Worm (Caenorhabditis elegans) whole organism, L1 larva: ENCODE measurements around the gene far-5.
A peak's percentile ranks its signal among the peaks of the same experiment; 100 is the strongest.

Experiments
- C04F5.9 ChIP-seq: sonication (generic microtip); optimal IDR thresholded peaks from 2 replicates; lab custom pipeline; 2016; ENCODE audit warnings: missing genetic modification characterization, missing compliant biosample characterization
- Y116A8C.19 ChIP-seq: sonication (generic microtip); optimal IDR thresholded peaks from 2 replicates; lab custom pipeline; 2016; ENCODE audit warnings: missing compliant biosample characterization, missing genetic modification characterization, borderline replicate concordance
- aha-1 ChIP-seq: fragments of 150-350 bp; optimal IDR thresholded peaks from 2 replicates; lab custom pipeline; 2014; ENCODE audit warnings: missing biosample characterization, missing genetic modification characterization
- alr-1 ChIP-seq: fragments of 200-800 bp; sonication (Bioruptor generic); optimal IDR thresholded peaks from 2 replicates; lab custom pipeline; 2018; ENCODE audit warnings: borderline replicate concordance, mild to moderate bottlenecking, missing genetic modification characterization, missing compliant biosample characterization
- aly-2 ChIP-seq: fragments of 150-350 bp; optimal IDR thresholded peaks from 2 replicates; lab custom pipeline; 2014; ENCODE audit warnings: missing biosample characterization, missing genetic modification characterization
- ama-1 ChIP-seq: fragments of 150-350 bp; optimal IDR thresholded peaks from 2 replicates; lab custom pipeline; 2014
- ceh-63 ChIP-seq: fragments of 200-800 bp; sonication (Bioruptor generic); optimal IDR thresholded peaks from 2 replicates; lab custom pipeline; 2018; ENCODE audit warnings: mild to moderate bottlenecking, missing genetic modification characterization, missing compliant biosample characterization
- ceh-88 ChIP-seq: fragments of 200-800 bp; sonication (Bioruptor generic); IDR thresholded peaks from 2 replicates; pipeline ENCODE4 v1.3.6; 2022; ENCODE audit warnings: missing genetic modification characterization, missing compliant biosample characterization
- ceh-90 ChIP-seq: sonication (generic microtip); optimal IDR thresholded peaks from 2 replicates; lab custom pipeline; 2016; ENCODE audit warnings: missing genetic modification characterization, missing compliant biosample characterization
- efl-1 ChIP-seq, 4 experiments: fragments of 150-350 bp; optimal IDR thresholded peaks in 3 of 4; peaks in 1 of 4; 1 replicate in 1 of 4; 2 replicates in 3 of 4; lab custom pipeline; 2014; ENCODE audit warnings: missing biosample characterization in 2 of 4, missing genetic modification characterization in 2 of 4, missing genetic modification reagents in 2 of 4
- efl-3 ChIP-seq: fragments of 200-800 bp; sonication (Bioruptor generic); optimal IDR thresholded peaks from 2 replicates; lab custom pipeline; 2018; ENCODE audit warnings: mild to moderate bottlenecking, missing genetic modification characterization, missing compliant biosample characterization
- egl-13 ChIP-seq: sonication (generic microtip); optimal IDR thresholded peaks from 2 replicates; lab custom pipeline; 2016; ENCODE audit warnings: missing genotype, missing genetic modification reagents, missing genetic modification characterization, missing compliant biosample characterization
- egl-27 ChIP-seq, 2 experiments: fragments of 150-350 bp in 1 of 2; sonication (generic microtip); optimal IDR thresholded peaks; 3 replicates each; lab custom pipeline; 2017 to 2018; ENCODE audit warnings: missing biosample characterization in 2 of 2, missing genetic modification characterization in 2 of 2, missing genetic modification reagents in 2 of 2
- fos-1 ChIP-seq: fragments of 150-350 bp; optimal IDR thresholded peaks from 2 replicates; lab custom pipeline; 2014; ENCODE audit warnings: missing biosample characterization, missing genetic modification characterization
- hlh-4 ChIP-seq: sonication (generic microtip); optimal IDR thresholded peaks from 2 replicates; lab custom pipeline; 2016; ENCODE audit warnings: mild to moderate bottlenecking, missing genetic modification characterization, missing compliant biosample characterization
- irx-1 ChIP-seq: sonication (generic microtip); optimal IDR thresholded peaks from 2 replicates; lab custom pipeline; 2016; ENCODE audit warnings: missing genetic modification characterization, missing compliant biosample characterization
- jun-1 ChIP-seq: fragments of 150-350 bp; optimal IDR thresholded peaks from 2 replicates; lab custom pipeline; 2014; ENCODE audit warnings: missing biosample characterization, missing genetic modification reagents, missing genetic modification characterization
- lin-14 ChIP-seq: fragments of 200-800 bp; sonication (Bioruptor generic); optimal IDR thresholded peaks from 2 replicates; lab custom pipeline; 2018; ENCODE audit warnings: mild to moderate bottlenecking, missing genetic modification characterization, moderate library complexity, missing compliant biosample characterization
- lin-35 ChIP-seq, 2 experiments: fragments of 150-350 bp; optimal IDR thresholded peaks; 2 replicates each; lab custom pipeline; 2014; ENCODE audit warnings: missing biosample characterization in 2 of 2, missing genetic modification characterization in 2 of 2, missing genetic modification reagents in 2 of 2
- lin-39 ChIP-seq: fragments of 150-350 bp; optimal IDR thresholded peaks from 2 replicates; lab custom pipeline; 2014; ENCODE audit warnings: missing biosample characterization, missing genetic modification reagents, missing genetic modification characterization
- lir-3 ChIP-seq: sonication (generic microtip); optimal IDR thresholded peaks from 2 replicates; lab custom pipeline; 2016; ENCODE audit warnings: mild to moderate bottlenecking, missing genetic modification characterization, moderate library complexity, missing compliant biosample characterization; ENCODE audit not compliant: poor library complexity
- lsy-2 ChIP-seq, 2 experiments: fragments of 150-350 bp; optimal IDR thresholded peaks; 2 replicates each; lab custom pipeline; 2014; ENCODE audit warnings: missing biosample characterization in 2 of 2, missing genetic modification characterization in 2 of 2
- mab-9 ChIP-seq: fragments of 200-800 bp; sonication (Bioruptor generic); IDR thresholded peaks from 2 replicates; pipeline ENCODE4 v1.3.6; 2022; ENCODE audit warnings: missing genetic modification reagents, missing genetic modification characterization, missing compliant biosample characterization
- mdl-1 ChIP-seq, 2 experiments: fragments of 150-350 bp; optimal IDR thresholded peaks; 2 replicates each; lab custom pipeline; 2014 to 2017; ENCODE audit warnings: missing biosample characterization in 2 of 2, missing genetic modification characterization in 2 of 2, inconsistent platforms in 1 of 2
- mef-2 ChIP-seq: fragments of 150-350 bp; optimal IDR thresholded peaks from 2 replicates; lab custom pipeline; 2014; ENCODE audit warnings: missing biosample characterization, missing genetic modification characterization
- mep-1 ChIP-seq: fragments of 150-350 bp; optimal IDR thresholded peaks from 2 replicates; lab custom pipeline; 2014; ENCODE audit warnings: missing biosample characterization, missing genetic modification characterization
- nhr-12 ChIP-seq: sonication (generic microtip); optimal IDR thresholded peaks from 2 replicates; lab custom pipeline; 2017; ENCODE audit warnings: missing biosample characterization, missing genetic modification characterization
- nhr-19 ChIP-seq: fragments of 200-800 bp; sonication (Bioruptor generic); conservative IDR thresholded peaks from 2 replicates; pipeline ENCODE4 v1.3.6; 2022; ENCODE audit warnings: missing genetic modification characterization, missing compliant biosample characterization
- nhr-20 ChIP-seq: sonication (generic microtip); optimal IDR thresholded peaks from 2 replicates; lab custom pipeline; 2016; ENCODE audit warnings: mild to moderate bottlenecking, missing genetic modification characterization, missing compliant biosample characterization
- nhr-71 ChIP-seq: sonication (generic microtip); optimal IDR thresholded peaks from 2 replicates; lab custom pipeline; 2016; ENCODE audit warnings: mild to moderate bottlenecking, missing genetic modification characterization, moderate library complexity, missing compliant biosample characterization
- nhr-84 ChIP-seq: sonication (generic microtip); optimal IDR thresholded peaks from 2 replicates; lab custom pipeline; 2017; ENCODE audit warnings: missing biosample characterization, missing genetic modification characterization
- nhr-90 ChIP-seq: sonication (generic microtip); optimal IDR thresholded peaks from 2 replicates; lab custom pipeline; 2016; ENCODE audit warnings: mild to moderate bottlenecking, missing genetic modification characterization, missing compliant biosample characterization; ENCODE audit not compliant: poor library complexity
- pag-3 ChIP-seq: sonication (generic microtip); optimal IDR thresholded peaks from 2 replicates; lab custom pipeline; 2017; ENCODE audit warnings: missing genetic modification characterization, mild to moderate bottlenecking, missing compliant biosample characterization, antibody characterized with exemption, borderline replicate concordance; ENCODE audit not compliant: insufficient read depth
- skn-1 ChIP-seq: fragments of 150-350 bp; optimal IDR thresholded peaks from 2 replicates; lab custom pipeline; 2014; ENCODE audit warnings: missing biosample characterization, missing genetic modification characterization
- swsn-7 ChIP-seq: sonication (generic microtip); optimal IDR thresholded peaks from 2 replicates; lab custom pipeline; 2016; ENCODE audit warnings: missing genetic modification characterization, missing compliant biosample characterization
- tbx-2 ChIP-seq: sonication (generic microtip); optimal IDR thresholded peaks from 2 replicates; lab custom pipeline; 2016; ENCODE audit warnings: missing genetic modification characterization, missing compliant biosample characterization
- tlp-1 ChIP-seq: fragments of 150-350 bp; optimal IDR thresholded peaks from 2 replicates; lab custom pipeline; 2014; ENCODE audit warnings: missing biosample characterization, missing genetic modification characterization
- unc-130 ChIP-seq: fragments of 150-350 bp; optimal IDR thresholded peaks from 2 replicates; lab custom pipeline; 2017; ENCODE audit warnings: missing biosample characterization, missing genetic modification characterization, inconsistent platforms
- unc-30 ChIP-seq: sonication (generic microtip); optimal IDR thresholded peaks from 2 replicates; lab custom pipeline; 2017; ENCODE audit warnings: missing biosample characterization, missing genetic modification characterization
- unc-62 ChIP-seq: fragments of 150-350 bp; optimal IDR thresholded peaks from 2 replicates; lab custom pipeline; 2014; ENCODE audit warnings: missing biosample characterization, missing genetic modification reagents, missing genetic modification characterization
- unc-86 ChIP-seq: sonication (generic microtip); optimal IDR thresholded peaks from 2 replicates; lab custom pipeline; 2016; ENCODE audit warnings: missing genetic modification characterization, missing compliant biosample characterization
- vab-15 ChIP-seq: sonication (generic microtip); optimal IDR thresholded peaks from 2 replicates; lab custom pipeline; 2017; ENCODE audit warnings: missing genotype, mild to moderate bottlenecking, missing genetic modification characterization, missing compliant biosample characterization
- xbp-1 ChIP-seq: sonication (generic microtip); optimal IDR thresholded peaks from 2 replicates; lab custom pipeline; 2016; ENCODE audit warnings: missing genetic modification characterization, missing compliant biosample characterization
- zag-1 ChIP-seq: fragments of 150-350 bp; optimal IDR thresholded peaks from 2 replicates; lab custom pipeline; 2014; ENCODE audit warnings: missing biosample characterization, missing genetic modification characterization
- ztf-11 ChIP-seq, 2 experiments: sonication (generic microtip); optimal IDR thresholded peaks; 2 replicates each; lab custom pipeline; 2016 to 2017; ENCODE audit warnings: missing genetic modification characterization in 2 of 2, missing biosample characterization in 1 of 2, missing compliant biosample characterization in 1 of 2
- ztf-4 ChIP-seq: fragments of 150-350 bp; optimal IDR thresholded peaks from 2 replicates; lab custom pipeline; 2014; ENCODE audit warnings: missing biosample characterization, missing genetic modification characterization

Gene far-5

DNA sequence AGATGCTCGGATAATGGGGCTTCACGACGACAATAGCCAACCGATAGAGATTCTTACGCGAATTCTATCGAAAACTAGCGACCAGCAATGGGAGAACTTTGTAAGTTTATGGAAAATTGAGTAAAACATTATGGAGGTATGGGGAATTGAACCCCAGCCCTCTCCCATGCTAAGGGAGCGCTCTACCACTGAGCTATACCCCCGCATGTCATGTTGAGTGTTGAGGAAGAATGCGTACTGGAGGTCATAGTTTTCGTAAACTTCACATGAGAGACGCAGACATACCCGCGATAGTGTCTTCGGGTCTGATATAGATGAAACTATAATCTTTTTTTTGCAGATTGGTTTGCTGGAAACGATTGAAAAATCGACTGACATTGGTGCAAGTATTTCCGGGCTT, 8.0 kb downstream of the far-5 start (continued):
- TF ChIP-seq mdl-1 (tag; optimal IDR thresholded peaks at IDR 0.05; lab: Kevin White, UChicago) (peak in 1 of 2 experiments; percentile 74), ceh-90 (tag; lab: Kevin White, UChicago) (no peak), Y116A8C.19 (tag; lab: Kevin White, UChicago) (no peak), lin-35 (GFP tag; optimal IDR thresholded peaks at IDR 0.05; lab: Kevin White, UChicago) (peak; percentile 52 to 82), unc-86 (tag; lab: Kevin White, UChicago) (peak; percentile 1), C04F5.9 (tag; lab: Kevin White, UChicago) (no peak), efl-1 (optimal IDR thresholded peaks at IDR 0.05; lab: Kevin White, UChicago) (peak; percentile 50 to 56), efl-1 (GFP tag; optimal IDR thresholded peaks at IDR 0.05 in 1 of 2; lab: Kevin White, UChicago) (peak; percentile 28 to 94), unc-62 (GFP tag; lab: Kevin White, UChicago) (no peak), lir-3 (tag; lab: Kevin White, UChicago) (peak; percentile 34), egl-27 (tag; optimal IDR thresholded peaks at IDR 0.05; lab: Kevin White, UChicago) (peak in 1 of 2 experiments; percentile 42), alr-1 (no peak), hlh-4 (tag; lab: Kevin White, UChicago) (no peak), irx-1 (tag; lab: Kevin White, UChicago) (peak; percentile 50), fos-1 (tag; lab: Kevin White, UChicago) (peak; percentile 66), mab-9 (GFP tag; lab: Robert Waterston, UW) (no peak), swsn-7 (tag; lab: Kevin White, UChicago) (peak; percentile 58), tlp-1 (tag; lab: Kevin White, UChicago) (no peak), nhr-20 (tag; lab: Kevin White, UChicago) (peak; percentile 74), tbx-2 (tag; lab: Kevin White, UChicago) (peak; percentile 32), nhr-71 (tag; lab: Kevin White, UChicago) (peak; percentile 74), xbp-1 (tag; lab: Kevin White, UChicago) (peak; percentile 38), aha-1 (tag; lab: Kevin White, UChicago) (no peak), jun-1 (tag; lab: Kevin White, UChicago) (peak; percentile 41), nhr-12 (no peak), efl-3 (no peak), egl-13 (tag; lab: Kevin White, UChicago) (no peak), ama-1 (lab: Kevin White, UChicago) (no peak), lsy-2 (tag; optimal IDR thresholded peaks at IDR 0.05; lab: Kevin White, UChicago) (peak; percentile 47 to 70), skn-1 (tag; lab: Kevin White, UChicago) (peak; percentile 58), ceh-88 (GFP tag; lab: Robert Waterston, UW) (no peak; the same call in 1 of the 2 replicates), ceh-63 (GFP tag; lab: Kevin White, UChicago) (no peak), mef-2 (tag; lab: Kevin White, UChicago) (no peak), lin-14 (GFP tag; lab: Kevin White, UChicago) (peak; percentile 69), nhr-84 (no peak), nhr-90 (tag; lab: Kevin White, UChicago) (peak; percentile 55), nhr-19 (GFP tag; lab: Robert Waterston, UW) (peak; percentile 76), aly-2 (tag; lab: Kevin White, UChicago) (peak; percentile 79), pag-3 (no peak), ztf-11 (tag; optimal IDR thresholded peaks at IDR 0.05; lab: Kevin White, UChicago) (peak in 1 of 2 experiments; percentile 5), vab-15 (tag; lab: Kevin White, UChicago) (peak; percentile 41), zag-1 (tag; lab: Kevin White, UChicago) (no peak), lin-39 (tag; lab: Kevin White, UChicago) (no peak), unc-30 (tag; lab: Kevin White, UChicago) (no peak), mep-1 (tag; lab: Kevin White, UChicago) (peak; percentile 67), unc-130 (tag; lab: Kevin White, UChicago) (peak; percentile 59), ztf-4 (no peak)
